Worm (Caenorhabditis elegans): ENCODE data around the gene C16C8.4.

DNA sequence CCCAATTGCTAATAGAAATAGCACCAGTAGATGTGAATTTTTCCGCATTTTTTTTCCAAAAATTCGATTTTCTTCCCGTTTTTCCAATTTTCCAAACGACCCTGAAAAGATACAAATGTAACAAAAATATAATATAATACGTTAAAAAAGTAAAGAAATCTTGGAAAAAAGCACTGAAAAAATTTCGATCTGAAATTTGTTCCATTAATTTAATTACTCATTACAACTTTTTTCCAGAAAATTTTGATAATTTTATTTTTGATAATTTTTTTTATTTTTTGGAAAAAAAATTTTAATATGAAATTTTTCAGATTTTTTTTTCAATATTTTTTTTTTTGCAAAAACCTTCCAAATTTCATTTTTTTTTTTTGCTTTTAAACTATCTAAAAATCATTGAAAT is 7.8 kb downstream of the C16C8.4 start, which contains the start of gene skpo-2:
- TF ChIP-seq ref-1 (GFP tag; conservative IDR thresholded peaks at IDR 0.05) (no peak), med-1 (GFP tag; optimal IDR thresholded peaks at IDR 0.05; ENCODE audit: insufficient read depth) (no peak), ztf-29 (GFP tag; IDR thresholded peaks at IDR 0.05) (no peak), klf-2 (GFP tag; conservative IDR thresholded peaks at IDR 0.05) (no peak), flt-1 (GFP tag; IDR thresholded peaks at IDR 0.05) (no peak)
